Worm (Caenorhabditis elegans): ENCODE measurements around the gene T24C12.3.

ce11 chrX:2188885-2189284 is 14.8 kb downstream of the T24C12.3 start:
- no peak for TF ChIP-seq ama-1 (optimal IDR thresholded peaks at IDR 0.05)
- TF ChIP-seq ama-1 (GFP tag; optimal IDR thresholded peaks at IDR 0.05) = no peak
- no peak for TF ChIP-seq B0336.3 (GFP tag; IDR thresholded peaks at IDR 0.05)
- TF ChIP-seq unc-130 (GFP tag; optimal IDR thresholded peaks at IDR 0.05) = no peak
- TF ChIP-seq F49E8.2 (tag; optimal IDR thresholded peaks at IDR 0.05; ENCODE audit: insufficient read depth) = no peak
- no peak for TF ChIP-seq snpc-1.1 (tag; optimal IDR thresholded peaks at IDR 0.05; ENCODE audit: insufficient read depth)
- TF ChIP-seq pha-4 (tag; optimal IDR thresholded peaks at IDR 0.05) = no peak
- no peak for TF ChIP-seq gei-17 (GFP tag; optimal IDR thresholded peaks at IDR 0.05)
- TF ChIP-seq sea-2 (GFP tag; IDR thresholded peaks at IDR 0.05) = no peak
- no peak for TF ChIP-seq T26A5.8 (tag; optimal IDR thresholded peaks at IDR 0.05)
- no peak for TF ChIP-seq ceh-58 (GFP tag; IDR thresholded peaks at IDR 0.05)
- TF ChIP-seq dpff-1 (tag; optimal IDR thresholded peaks at IDR 0.05) = no peak

Data from whole organism, young adult.